Worm (Caenorhabditis elegans) whole organism, young adult: ENCODE measurements around the gene nhr-264.

ENCODE experiments used
- F22D6.2 ChIP-seq: sonication (generic microtip); optimal IDR thresholded peaks from 2 replicates; lab custom pipeline; 2016; ENCODE audit warnings: mild to moderate bottlenecking, missing genetic modification characterization, missing compliant biosample characterization
- F57A8.1 ChIP-seq: fragments of 200-800 bp; sonication (Bioruptor generic); optimal IDR thresholded peaks from 2 replicates; lab custom pipeline; 2018; ENCODE audit warnings: mild to moderate bottlenecking, missing genetic modification characterization, moderate library complexity, missing compliant biosample characterization
- ama-1 ChIP-seq, 3 experiments: fragments of 150-350 bp in 1 of 3; sonication (generic microtip) in 2 of 3; optimal IDR thresholded peaks; 2 replicates each; lab custom pipeline; 2014 to 2018; ENCODE audit warnings: missing biosample characterization in 2 of 3, missing genetic modification characterization in 2 of 3, missing genetic modification reagents in 2 of 3
- attf-5 ChIP-seq: fragments of 200-800 bp; sonication (Bioruptor generic); optimal IDR thresholded peaks from 2 replicates; lab custom pipeline; 2018; ENCODE audit warnings: mild to moderate bottlenecking, missing genetic modification characterization, missing compliant biosample characterization
- ceh-40 ChIP-seq: fragments of 200-800 bp; sonication (Bioruptor generic); IDR thresholded peaks from 2 replicates; pipeline ENCODE4 v1.3.6; 2022; ENCODE audit warnings: missing genetic modification characterization, missing compliant biosample characterization
- ceh-58 ChIP-seq: fragments of 200-800 bp; sonication (Bioruptor generic); IDR thresholded peaks from 2 replicates; pipeline ENCODE4 v1.3.6; 2022; ENCODE audit warnings: missing genetic modification characterization, missing compliant biosample characterization
- dpff-1 ChIP-seq: sonication (generic microtip); optimal IDR thresholded peaks from 2 replicates; lab custom pipeline; 2017; ENCODE audit warnings: mild to moderate bottlenecking, missing genetic modification characterization, missing compliant biosample characterization
- ets-4 ChIP-seq: fragments of 200-800 bp; sonication (Bioruptor generic); optimal IDR thresholded peaks from 2 replicates; lab custom pipeline; 2018; ENCODE audit warnings: mild to moderate bottlenecking, missing genetic modification characterization, missing compliant biosample characterization
- hlh-26 ChIP-seq: fragments of 200-800 bp; sonication (Bioruptor generic); conservative IDR thresholded peaks from 2 replicates; pipeline ENCODE4 v1.3.6; 2022; ENCODE audit warnings: missing genetic modification reagents, missing genetic modification characterization, missing compliant biosample characterization
- hrde-1 ChIP-seq: sonication (generic microtip); optimal IDR thresholded peaks from 2 replicates; lab custom pipeline; 2016; ENCODE audit warnings: missing genetic modification characterization, mild to moderate bottlenecking, missing compliant biosample characterization, moderate library complexity, missing genotype, missing genetic modification reagents, borderline replicate concordance
- let-526 ChIP-seq: fragments of 200-800 bp; sonication (Bioruptor generic); IDR thresholded peaks from 2 replicates; pipeline ENCODE4 v1.3.6; 2022; ENCODE audit warnings: missing genetic modification reagents, missing genetic modification characterization, missing compliant biosample characterization
- unc-130 ChIP-seq: sonication (generic microtip); optimal IDR thresholded peaks from 2 replicates; lab custom pipeline; 2016; ENCODE audit warnings: missing genetic modification reagents, missing genetic modification characterization, missing compliant biosample characterization

ce11 chrIV:9319080-9319479 is 25.4 kb upstream of the nhr-264 start, which contains the start of the genes F49C12.11 and nemt-1:
- TF ChIP-seq ceh-40: no peak
- no peak for TF ChIP-seq ets-4 (GFP tag; lab: Kevin White, UChicago)
- TF ChIP-seq hlh-26 (GFP tag; lab: Robert Waterston, UW): no peak
- no peak for TF ChIP-seq attf-5 (GFP tag; lab: Kevin White, UChicago)
- no peak for TF ChIP-seq let-526 (GFP tag; lab: Robert Waterston, UW)
- no peak for TF ChIP-seq unc-130
- no peak for TF ChIP-seq ceh-58 (GFP tag; lab: Robert Waterston, UW)
- no peak for TF ChIP-seq ama-1 (optimal IDR thresholded peaks at IDR 0.05; lab: Kevin White, UChicago)
- TF ChIP-seq ama-1 (GFP tag; optimal IDR thresholded peaks at IDR 0.05; lab: Kevin White, UChicago): no peak
- no peak for TF ChIP-seq hrde-1 (tag; lab: Kevin White, UChicago)
- no peak for TF ChIP-seq dpff-1 (tag; lab: Kevin White, UChicago)
- no peak for TF ChIP-seq F57A8.1
- no peak for TF ChIP-seq F22D6.2 (tag; lab: Kevin White, UChicago)
